Worm (Caenorhabditis elegans): Measurements from ENCODE around the gene ykt-6.

- no peak for TF ChIP-seq pha-2 (tag; optimal IDR thresholded peaks at IDR 0.05)
- TF ChIP-seq odd-2 (tag; optimal IDR thresholded peaks at IDR 0.05) = no peak
- no peak for TF ChIP-seq ceh-48 (tag; optimal IDR thresholded peaks at IDR 0.05)
- TF ChIP-seq ama-1 (optimal IDR thresholded peaks at IDR 0.05) = no peak
- no peak for TF ChIP-seq hlh-6 (tag; optimal IDR thresholded peaks at IDR 0.05)
- TF ChIP-seq hlh-13 (GFP tag; optimal IDR thresholded peaks at IDR 0.05) = no peak
These were observed 35.9 kb upstream of the ykt-6 start for ce11 chrIII:7323331-7323730.
